Fruit fly (Drosophila melanogaster): ENCODE measurements around the gene CG46441.

CG46441 gene

DNA sequence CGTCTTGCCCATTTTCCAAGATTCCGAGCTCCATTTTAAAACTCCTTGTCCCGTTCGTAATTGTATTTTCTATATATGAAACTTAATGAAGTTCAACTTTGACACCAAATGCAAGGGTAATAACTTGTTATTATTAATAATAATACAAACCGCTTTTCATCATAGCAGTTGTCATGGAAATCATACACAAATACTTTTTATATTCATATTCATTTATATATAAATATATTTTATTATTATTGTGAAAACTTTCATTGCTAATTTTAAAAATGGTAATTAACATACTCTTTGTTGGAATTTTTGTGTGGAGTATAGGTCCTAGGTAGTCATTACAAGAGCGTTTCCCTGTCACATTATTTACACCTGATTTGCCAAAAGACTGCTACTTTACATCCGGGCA, at the start of gene CG46441:
Gene CG46441, minus strand, starts transcription at position 101 of the 400 bp plus-strand sequence.
- TF ChIP-seq Abd-B (GFP tag; optimal IDR thresholded peaks at IDR 0.05), result no peak
- TF ChIP-seq Hr78 (GFP tag; optimal IDR thresholded peaks at IDR 0.05), result no peak
- TF ChIP-seq psq (GFP tag; optimal IDR thresholded peaks at IDR 0.05), result no peak
- no peak for TF ChIP-seq CG9705 (GFP tag; optimal IDR thresholded peaks at IDR 0.05)
- no peak for TF ChIP-seq brk (GFP tag; optimal IDR thresholded peaks at IDR 0.05)
- no peak for TF ChIP-seq HLH106 (tag; optimal IDR thresholded peaks at IDR 0.05)
- TF ChIP-seq lola (GFP tag; optimal IDR thresholded peaks at IDR 0.05), result no peak
- TF ChIP-seq Myc (optimal IDR thresholded peaks at IDR 0.05), result no peak
- TF ChIP-seq rgr (GFP tag; optimal IDR thresholded peaks at IDR 0.05), result no peak
- TF ChIP-seq dsf (GFP tag; optimal IDR thresholded peaks at IDR 0.05; ENCODE audit: borderline replicate concordance), result no peak
- TF ChIP-seq Dif (GFP tag; optimal IDR thresholded peaks at IDR 0.05; ENCODE audit: partially characterized antibody), result no peak
- no peak for TF ChIP-seq jim (GFP tag; optimal IDR thresholded peaks at IDR 0.05)
- no peak for TF ChIP-seq sv (GFP tag; optimal IDR thresholded peaks at IDR 0.05)
- no peak for TF ChIP-seq dl (GFP tag; optimal IDR thresholded peaks at IDR 0.05; ENCODE audit: insufficient read depth in 1 of 2, partially characterized antibody in 2 of 2)
- no peak for TF ChIP-seq woc (GFP tag; optimal IDR thresholded peaks at IDR 0.05)

DNA sequence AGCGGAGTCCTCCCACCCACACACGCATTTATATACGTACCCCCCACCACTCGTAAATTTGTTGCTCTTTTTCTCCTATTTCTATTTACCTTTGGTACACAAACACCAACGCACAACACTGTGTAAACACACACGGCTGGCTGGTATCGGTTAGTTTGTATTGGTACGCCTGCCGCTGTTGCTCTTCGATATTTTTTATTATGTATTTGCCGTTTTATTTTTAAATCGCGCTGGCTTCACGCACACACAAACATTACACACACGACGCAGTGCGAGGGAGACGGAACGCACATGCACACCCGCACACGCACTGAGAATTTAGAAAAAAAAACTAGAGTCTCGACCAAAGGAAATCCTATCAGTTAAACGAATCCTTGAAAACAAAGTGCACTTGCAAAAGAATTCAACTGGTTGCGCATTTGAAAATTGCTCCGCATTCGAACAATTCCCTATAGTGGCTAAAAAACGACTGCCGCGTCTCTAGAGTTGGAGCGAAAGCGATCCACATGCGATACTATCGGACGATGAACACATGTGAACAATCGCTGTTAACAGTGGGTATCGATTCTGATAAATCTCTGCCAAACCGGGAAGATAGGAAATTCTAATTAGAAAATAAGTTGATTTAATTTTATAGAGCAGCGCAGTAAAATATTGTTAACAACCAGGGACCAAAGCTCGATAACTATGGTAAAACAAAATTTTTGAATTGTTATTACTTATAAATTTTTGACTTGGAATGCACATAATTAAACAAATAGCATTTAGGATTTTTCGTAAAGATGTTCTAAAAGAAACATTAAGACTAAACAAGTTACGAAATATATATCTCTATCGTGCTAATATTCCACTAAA, 49.0 kb upstream of the CG46441 start:
- no peak for TF ChIP-seq brk (GFP tag; optimal IDR thresholded peaks at IDR 0.05)
- no peak for TF ChIP-seq fru (GFP tag; optimal IDR thresholded peaks at IDR 0.05)
- no peak for TF ChIP-seq Jra (GFP tag; optimal IDR thresholded peaks at IDR 0.05)
- TF ChIP-seq ey (GFP tag; optimal IDR thresholded peaks at IDR 0.05), result no peak
- peak; percentile 97 for TF ChIP-seq Hr83 (GFP tag; optimal IDR thresholded peaks at IDR 0.05; ENCODE audit: poor library complexity, severe bottlenecking)
- TF ChIP-seq foxo (GFP tag; optimal IDR thresholded peaks at IDR 0.05), result peak in 1 of 2 experiments; percentile 27
- peak; percentile 37 for TF ChIP-seq Dif (GFP tag; optimal IDR thresholded peaks at IDR 0.05; ENCODE audit: partially characterized antibody)
- TF ChIP-seq tai (GFP tag; optimal IDR thresholded peaks at IDR 0.05), result peak; percentile 47
- TF ChIP-seq CrebA (GFP tag; optimal IDR thresholded peaks at IDR 0.05; ENCODE audit: borderline replicate concordance), result no peak
- TF ChIP-seq usp (GFP tag; optimal IDR thresholded peaks at IDR 0.05), result no peak
- no peak for TF ChIP-seq GATAd (GFP tag; optimal IDR thresholded peaks at IDR 0.05)
- peak; percentile 23 for TF ChIP-seq OdsH (GFP tag; optimal IDR thresholded peaks at IDR 0.05)
- no peak for TF ChIP-seq Vsx2 (GFP tag; optimal IDR thresholded peaks at IDR 0.05; ENCODE audit: partially characterized antibody)
- peak; percentile 55 for TF ChIP-seq jim (GFP tag; optimal IDR thresholded peaks at IDR 0.05)
- TF ChIP-seq rgr (GFP tag; optimal IDR thresholded peaks at IDR 0.05), result peak; percentile 40
- peak; percentile 52 for TF ChIP-seq woc (GFP tag; optimal IDR thresholded peaks at IDR 0.05)
- TF ChIP-seq Sp1 (GFP tag; optimal IDR thresholded peaks at IDR 0.05), result peak; percentile 25
- TF ChIP-seq dsf (GFP tag; optimal IDR thresholded peaks at IDR 0.05; ENCODE audit: borderline replicate concordance), result no peak
- no peak for TF ChIP-seq Hr78 (GFP tag; optimal IDR thresholded peaks at IDR 0.05)
- TF ChIP-seq br (GFP tag; optimal IDR thresholded peaks at IDR 0.05), result peak; percentile 1
- TF ChIP-seq dmrt93B (GFP tag; optimal IDR thresholded peaks at IDR 0.05), result no peak
- peak; percentile 78 for TF ChIP-seq h (GFP tag; optimal IDR thresholded peaks at IDR 0.05)
- peak; percentile 19 for TF ChIP-seq N (GFP tag; optimal IDR thresholded peaks at IDR 0.05)
- TF ChIP-seq Mio (GFP tag; optimal IDR thresholded peaks at IDR 0.05), result peak; percentile 23
- TF ChIP-seq CG32264 (GFP tag; optimal IDR thresholded peaks at IDR 0.05), result peak; percentile 50
- TF ChIP-seq Hnf4 (GFP tag; optimal IDR thresholded peaks at IDR 0.05), result peak; percentile 14
- peak in 1 of 2 experiments; percentile 8 for TF ChIP-seq dl (GFP tag; optimal IDR thresholded peaks at IDR 0.05; ENCODE audit: insufficient read depth in 1 of 2, partially characterized antibody in 2 of 2)
- no peak for TF ChIP-seq psq (GFP tag; optimal IDR thresholded peaks at IDR 0.05)

DNA sequence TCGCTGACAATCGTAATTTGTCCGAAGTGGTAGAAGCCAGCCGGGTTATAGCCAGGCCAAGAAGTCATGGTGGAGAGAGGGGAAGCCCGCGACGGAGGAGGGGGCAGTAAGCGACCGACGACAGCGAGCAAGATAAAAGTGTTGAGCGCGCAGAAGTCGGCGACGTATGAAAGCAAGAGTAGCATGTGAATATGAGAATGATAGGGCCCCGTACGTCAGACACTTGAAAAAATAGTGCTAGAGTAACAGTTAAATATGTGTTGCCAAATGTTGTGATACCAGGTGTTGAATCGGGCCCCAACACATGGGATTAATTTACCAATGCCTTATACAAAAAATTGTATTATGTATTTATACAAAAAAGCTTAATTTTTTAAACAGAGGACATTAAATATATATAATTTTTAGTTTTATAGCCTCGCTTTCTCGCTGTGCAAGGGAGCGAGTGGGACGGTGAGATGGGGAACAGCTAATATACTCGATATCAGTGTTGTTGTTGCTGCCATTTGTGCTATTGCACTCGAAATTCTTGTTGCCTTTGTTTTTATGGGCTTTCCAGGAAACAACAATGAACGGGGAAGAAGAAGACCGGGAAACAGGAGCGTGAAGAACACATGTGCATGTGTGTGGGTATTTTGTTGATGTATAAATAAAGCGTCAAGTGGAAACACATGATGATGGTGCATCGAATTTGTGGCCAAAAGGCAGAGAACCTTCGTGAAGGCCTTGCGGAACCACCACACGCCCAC, 48.2 kb upstream of the CG46441 start:
- TF ChIP-seq Sp1 (GFP tag; optimal IDR thresholded peaks at IDR 0.05) (peak; percentile 82), CG9705 (GFP tag; optimal IDR thresholded peaks at IDR 0.05) (peak; percentile 55), sage (GFP tag; optimal IDR thresholded peaks at IDR 0.05) (peak; percentile 79), dmrt93B (GFP tag; optimal IDR thresholded peaks at IDR 0.05) (peak; percentile 63), Dfd (GFP tag; optimal IDR thresholded peaks at IDR 0.05) (no peak), fru (GFP tag; optimal IDR thresholded peaks at IDR 0.05) (peak; percentile 72), Abd-B (GFP tag; optimal IDR thresholded peaks at IDR 0.05) (no peak), Hr78 (GFP tag; optimal IDR thresholded peaks at IDR 0.05) (no peak), usp (GFP tag; optimal IDR thresholded peaks at IDR 0.05) (no peak), tai (GFP tag; optimal IDR thresholded peaks at IDR 0.05) (no peak), Myc (optimal IDR thresholded peaks at IDR 0.05) (no peak), N (GFP tag; optimal IDR thresholded peaks at IDR 0.05) (no peak), Mio (GFP tag; optimal IDR thresholded peaks at IDR 0.05) (no peak), Hr83 (GFP tag; optimal IDR thresholded peaks at IDR 0.05; ENCODE audit: poor library complexity, severe bottlenecking) (peak; percentile 61), pan (optimal IDR thresholded peaks at IDR 0.05) (no peak), lola (GFP tag; optimal IDR thresholded peaks at IDR 0.05) (no peak), br (GFP tag; optimal IDR thresholded peaks at IDR 0.05) (peak; percentile 76), brk (GFP tag; optimal IDR thresholded peaks at IDR 0.05) (peak; percentile 74), dsf (GFP tag; optimal IDR thresholded peaks at IDR 0.05; ENCODE audit: borderline replicate concordance) (peak; percentile 9), jim (GFP tag; optimal IDR thresholded peaks at IDR 0.05) (no peak), GATAd (GFP tag; optimal IDR thresholded peaks at IDR 0.05) (no peak), Rel (GFP tag; optimal IDR thresholded peaks at IDR 0.05) (peak; percentile 62), Rel (tag; optimal IDR thresholded peaks at IDR 0.05) (peak; percentile 70), ey (GFP tag; optimal IDR thresholded peaks at IDR 0.05) (peak; percentile 79), foxo (GFP tag; optimal IDR thresholded peaks at IDR 0.05) (peak in 1 of 2 experiments; percentile 82), Jra (GFP tag; optimal IDR thresholded peaks at IDR 0.05) (no peak), Dif (GFP tag; optimal IDR thresholded peaks at IDR 0.05; ENCODE audit: partially characterized antibody) (no peak), HLH106 (tag; optimal IDR thresholded peaks at IDR 0.05) (peak; percentile 86)

Measured in whole organism, wandering third instar larva.